Worm (Caenorhabditis elegans): ENCODE results near the gene chtb-3.
A peak's percentile ranks its signal among the peaks of the same experiment; 100 is the strongest.

The chtb-3 gene

DNA sequence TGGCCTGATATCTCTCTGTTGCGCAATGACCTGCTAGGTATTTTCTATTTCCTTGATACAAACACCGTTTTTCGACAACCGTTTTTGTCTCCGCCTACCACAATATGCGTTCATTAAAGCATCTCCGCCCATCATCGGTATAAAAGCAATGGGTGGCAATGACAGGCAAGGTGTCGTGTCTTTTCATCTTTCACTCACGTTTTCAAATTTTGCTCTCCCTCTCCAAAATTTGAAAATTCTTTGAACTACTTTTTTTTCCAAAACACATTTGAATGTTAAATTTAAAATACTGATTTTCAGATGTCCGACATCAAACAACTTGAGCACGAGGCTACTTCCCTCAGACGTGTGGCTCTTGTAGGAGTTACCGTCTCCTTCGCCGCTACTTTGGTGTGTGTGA lies 9.4 kb upstream of the chtb-3 start, which contains the start of gene col-169:
Gene col-169, plus strand, starts transcription at position 301 of the 400 bp plus-strand sequence.
- TF ChIP-seq zip-2 (tag; optimal IDR thresholded peaks at IDR 0.05) (no peak), hlh-30 (tag; optimal IDR thresholded peaks at IDR 0.05; ENCODE audit: insufficient read depth) (no peak), F10B5.3 (tag; optimal IDR thresholded peaks at IDR 0.05) (no peak), daf-16 (GFP tag; optimal IDR thresholded peaks at IDR 0.05) (no peak), daf-16 (tag; optimal IDR thresholded peaks at IDR 0.05) (no peak), lin-1 (GFP tag; IDR thresholded peaks at IDR 0.05) (no peak), aha-1 (tag) (peak; percentile 84), F26F4.8 (GFP tag; conservative IDR thresholded peaks at IDR 0.05) (no peak)

DNA sequence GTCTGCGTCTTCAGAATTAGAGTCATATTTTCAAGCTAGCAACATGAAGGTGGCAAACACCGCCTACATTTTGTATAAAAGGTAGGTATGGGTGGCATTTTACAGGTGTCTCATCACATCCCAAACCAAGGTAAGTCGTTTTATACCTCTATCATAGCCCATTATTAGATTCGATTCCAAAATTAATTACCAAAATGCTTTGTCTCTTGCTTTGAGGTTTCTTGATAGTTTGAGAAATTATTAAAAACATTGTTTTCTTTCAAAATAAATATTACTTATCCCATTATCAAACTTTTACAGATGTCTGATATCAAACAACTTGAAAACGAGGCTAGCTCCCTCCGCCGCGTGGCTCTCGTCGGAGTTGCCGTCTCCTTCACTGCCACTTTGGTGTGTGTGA lies 6.6 kb upstream of the chtb-3 start, which contains the start of gene col-168:
Gene col-168, plus strand, starts transcription at position 301 of the 400 bp plus-strand sequence.
- TF ChIP-seq daf-19 (GFP tag; conservative IDR thresholded peaks at IDR 0.05) (no peak), dmd-9 (GFP tag; IDR thresholded peaks at IDR 0.05) (no peak), lin-29 (GFP tag; IDR thresholded peaks at IDR 0.05) (no peak), Y75B8A.6 (GFP tag; IDR thresholded peaks at IDR 0.05) (no peak), ceh-44 (GFP tag; IDR thresholded peaks at IDR 0.05) (no peak), mxl-3 (GFP tag; optimal IDR thresholded peaks at IDR 0.05) (no peak), mdt-29 (GFP tag; IDR thresholded peaks at IDR 0.05) (no peak), madf-9 (GFP tag; conservative IDR thresholded peaks at IDR 0.05) (no peak), nhr-237 (tag; optimal IDR thresholded peaks at IDR 0.05) (no peak), egl-27 (tag; optimal IDR thresholded peaks at IDR 0.05) (no peak), dpl-1 (GFP tag; optimal IDR thresholded peaks at IDR 0.05) (no peak), duxl-1 (tag; optimal IDR thresholded peaks at IDR 0.05; ENCODE audit: poor library complexity) (no peak), vab-7 (GFP tag; IDR thresholded peaks at IDR 0.05) (no peak), F10B5.3 (tag; optimal IDR thresholded peaks at IDR 0.05) (no peak), lir-3 (tag; optimal IDR thresholded peaks at IDR 0.05) (no peak), daf-8 (GFP tag; IDR thresholded peaks at IDR 0.05) (no peak)

DNA sequence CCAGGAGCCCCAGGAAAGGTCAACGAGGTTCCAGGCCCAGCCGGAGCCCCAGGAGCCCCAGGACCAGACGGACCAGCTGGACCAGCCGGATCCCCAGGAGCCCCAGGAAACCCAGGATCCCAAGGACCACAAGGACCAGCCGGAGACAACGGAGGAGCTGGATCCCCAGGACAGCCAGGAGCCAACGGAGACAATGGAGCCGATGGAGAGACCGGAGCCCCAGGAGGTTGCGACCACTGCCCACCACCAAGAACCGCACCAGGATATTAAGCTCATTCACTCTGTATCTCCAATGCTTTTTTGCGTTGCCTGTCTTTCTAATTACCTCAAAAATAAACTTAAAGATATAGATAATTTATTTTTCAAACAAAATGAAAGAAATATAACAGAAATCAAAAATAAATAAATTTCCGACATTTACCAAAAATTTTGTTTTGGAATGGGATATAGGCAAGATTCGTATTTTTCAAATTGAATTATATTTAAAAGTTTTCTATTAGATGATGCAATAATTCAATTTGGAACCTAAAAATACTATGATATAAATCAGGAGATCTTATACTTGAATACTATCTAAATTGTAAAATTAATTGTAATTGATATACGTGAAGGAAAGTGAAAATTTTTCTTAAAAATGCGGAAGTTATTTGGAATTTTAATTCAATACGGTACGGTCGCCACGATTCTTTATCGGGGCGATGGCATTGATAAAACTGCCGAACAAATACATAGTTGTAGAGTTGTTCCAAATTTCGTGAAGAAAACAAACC lies 4.9 kb upstream of the chtb-3 start:
- peak; percentile 74 for TF ChIP-seq set-16 (GFP tag; IDR thresholded peaks at IDR 0.05)
- peak; percentile 33 for TF ChIP-seq nhr-25 (tag; optimal IDR thresholded peaks at IDR 0.05; ENCODE audit: borderline replicate concordance, insufficient read depth)
- TF ChIP-seq hlh-30 (tag; optimal IDR thresholded peaks at IDR 0.05; ENCODE audit: insufficient read depth): peak; percentile 3

- TF ChIP-seq nhr-6 (tag; optimal IDR thresholded peaks at IDR 0.05): peak; percentile 7
- TF ChIP-seq nhr-28 (tag; optimal IDR thresholded peaks at IDR 0.05): peak; percentile 25
- TF ChIP-seq mxl-2 (GFP tag; conservative IDR thresholded peaks at IDR 0.05): no peak
- TF ChIP-seq ceh-32 (tag; optimal IDR thresholded peaks at IDR 0.05; ENCODE audit: poor library complexity): no peak
- TF ChIP-seq lin-1 (GFP tag; IDR thresholded peaks at IDR 0.05): no peak
- no peak for TF ChIP-seq ceh-82 (tag; optimal IDR thresholded peaks at IDR 0.05)
- no peak for TF ChIP-seq T20F7.1 (GFP tag; optimal IDR thresholded peaks at IDR 0.05)
- TF ChIP-seq mep-1 (tag; optimal IDR thresholded peaks at IDR 0.05): peak; percentile 24
These were observed 3.7 kb upstream of the chtb-3 start, which contains the start of gene col-167 for ce11 chrX:6323129-6323528. Gene col-167, plus strand, starts transcription at chrX:6323488.

DNA sequence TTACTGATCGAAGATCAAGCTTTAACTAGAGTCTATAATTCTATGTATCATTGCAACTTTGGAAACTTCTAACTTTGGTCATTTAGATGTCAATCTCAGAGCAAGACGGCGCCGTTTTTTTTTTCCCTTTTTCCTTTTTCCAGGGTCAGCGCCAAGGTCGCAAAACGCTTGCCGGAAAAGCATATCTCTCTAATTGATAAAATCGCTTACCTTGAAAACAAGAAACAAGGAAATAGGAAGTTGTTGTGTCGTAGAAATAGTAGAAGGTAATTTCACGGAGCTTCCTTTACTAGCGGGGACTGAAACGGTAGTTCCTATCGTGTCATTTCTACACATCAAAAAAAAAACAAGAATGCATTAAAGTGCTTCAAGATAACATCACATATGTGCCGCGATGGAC lies 1.9 kb upstream of the chtb-3 start:
- peak; percentile 52 for TF ChIP-seq nhr-25 (tag; optimal IDR thresholded peaks at IDR 0.05; ENCODE audit: borderline replicate concordance, insufficient read depth)
- TF ChIP-seq fkh-10 (GFP tag; optimal IDR thresholded peaks at IDR 0.05): no peak
